Worm (Caenorhabditis elegans) whole organism, L4/young adult: ENCODE results near the gene moc-1.

Experiments used
- W03F9.2 ChIP-seq: fragments of 150-350 bp; optimal IDR thresholded peaks from 2 replicates; lab custom pipeline; 2014; ENCODE audit warnings: missing biosample characterization, missing genetic modification characterization
- dao-5 ChIP-seq: sonication (generic microtip); optimal IDR thresholded peaks from 2 replicates; lab custom pipeline; 2016; ENCODE audit warnings: missing genotype, missing genetic modification characterization, moderate library complexity, missing compliant biosample characterization
- him-1 ChIP-seq: sonication (generic microtip); optimal IDR thresholded peaks from 2 replicates; lab custom pipeline; 2016; ENCODE audit warnings: missing genotype, missing genetic modification reagents, missing genetic modification characterization, missing compliant biosample characterization

moc-1 gene

ce11 chrX:10123015-10123414 is 15.4 kb downstream of the moc-1 start:
- TF ChIP-seq him-1 (tag; lab: Kevin White, UChicago), result no peak
- TF ChIP-seq dao-5 (tag; lab: Kevin White, UChicago), result no peak
- TF ChIP-seq W03F9.2 (tag; lab: Kevin White, UChicago), result no peak

ce11 chrX:10113677-10114076 is 24.7 kb downstream of the moc-1 start:
- no peak for TF ChIP-seq W03F9.2 (tag; lab: Kevin White, UChicago)
- no peak for TF ChIP-seq dao-5 (tag; lab: Kevin White, UChicago)
- TF ChIP-seq him-1 (tag; lab: Kevin White, UChicago), result no peak

ce11 chrX:10095145-10095544 is 43.3 kb downstream of the moc-1 start, which contains the start of gene flp-2:
Gene flp-2 (minus strand): TSS chrX:10095245.
- TF ChIP-seq him-1 (tag; lab: Kevin White, UChicago), result no peak
- TF ChIP-seq W03F9.2 (tag; lab: Kevin White, UChicago), result no peak
- no peak for TF ChIP-seq dao-5 (tag; lab: Kevin White, UChicago)

- TF ChIP-seq dao-5 (tag; lab: Kevin White, UChicago) (no peak), him-1 (tag; lab: Kevin White, UChicago) (no peak), W03F9.2 (tag; lab: Kevin White, UChicago) (no peak)
Measured at ce11 chrX:10092864-10093263, 45.6 kb downstream of the moc-1 start, which contains the start of gene flp-3. Gene flp-3 (minus strand): TSS chrX:10092964.

ce11 chrX:10087866-10088265 is 50.6 kb downstream of the moc-1 start, which contains the start of gene flp-28:
Gene flp-28 (minus strand): TSS chrX:10087966.
- TF ChIP-seq W03F9.2 (tag; lab: Kevin White, UChicago) (no peak), him-1 (tag; lab: Kevin White, UChicago) (no peak), dao-5 (tag; lab: Kevin White, UChicago) (no peak)
